Worm (Caenorhabditis elegans) whole organism, L2 larva: Measurements from ENCODE around the gene unc-58.

Experiments
- R02D3.7 ChIP-seq: fragments of 150-350 bp; optimal IDR thresholded peaks from 2 replicates; lab custom pipeline; 2014; ENCODE audit warnings: missing biosample characterization, missing genetic modification characterization
- dmd-4 ChIP-seq: sonication (generic microtip); optimal IDR thresholded peaks from 2 replicates; lab custom pipeline; 2017; ENCODE audit warnings: missing biosample characterization, missing genetic modification characterization
- egl-27 ChIP-seq: sonication (generic microtip); optimal IDR thresholded peaks from 3 replicates; lab custom pipeline; 2017; ENCODE audit warnings: missing biosample characterization, missing genetic modification reagents, missing genetic modification characterization
- elt-3 ChIP-seq: sonication (generic microtip); optimal IDR thresholded peaks from 2 replicates; lab custom pipeline; 2017; ENCODE audit warnings: missing biosample characterization, missing genetic modification characterization
- fos-1 ChIP-seq: fragments of 150-350 bp; optimal IDR thresholded peaks from 2 replicates; lab custom pipeline; 2014; ENCODE audit warnings: missing biosample characterization, missing genetic modification characterization
- nhr-23 ChIP-seq: fragments of 150-350 bp; optimal IDR thresholded peaks from 2 replicates; lab custom pipeline; 2014; ENCODE audit warnings: missing biosample characterization, missing genetic modification reagents, missing genetic modification characterization
- nhr-237 ChIP-seq: fragments of 150-350 bp; optimal IDR thresholded peaks from 2 replicates; lab custom pipeline; 2014; ENCODE audit warnings: missing biosample characterization, missing genetic modification characterization
- nhr-25 ChIP-seq: fragments of 150-350 bp; sonication (generic microtip); optimal IDR thresholded peaks from 3 replicates; lab custom pipeline; 2014; ENCODE audit warnings: missing biosample characterization, missing genetic modification characterization
- sem-4 ChIP-seq: fragments of 150-350 bp; optimal IDR thresholded peaks from 2 replicates; lab custom pipeline; 2014; ENCODE audit warnings: missing biosample characterization, missing genetic modification reagents, missing genetic modification characterization
- skn-1 ChIP-seq: sonication (generic microtip); optimal IDR thresholded peaks from 2 replicates; lab custom pipeline; 2017; ENCODE audit warnings: missing biosample characterization, missing genetic modification characterization
- snpc-4 ChIP-seq: fragments of 150-350 bp; optimal IDR thresholded peaks from 2 replicates; lab custom pipeline; 2014; ENCODE audit warnings: missing biosample characterization, missing genetic modification characterization
- zag-1 ChIP-seq: fragments of 150-350 bp; optimal IDR thresholded peaks from 2 replicates; lab custom pipeline; 2014; ENCODE audit warnings: missing biosample characterization, missing genetic modification characterization

ce11 chrX:10076334-10076733 lies 56.6 kb downstream of the unc-58 start:
- TF ChIP-seq nhr-237 (no peak), skn-1 (tag; lab: Kevin White, UChicago) (no peak), sem-4 (tag; lab: Kevin White, UChicago) (no peak), snpc-4 (tag; lab: Kevin White, UChicago) (no peak), elt-3 (tag; lab: Kevin White, UChicago) (no peak), dmd-4 (tag; lab: Kevin White, UChicago) (no peak), nhr-25 (no peak), fos-1 (tag; lab: Kevin White, UChicago) (no peak), zag-1 (no peak), egl-27 (tag; lab: Kevin White, UChicago) (no peak), R02D3.7 (tag; lab: Kevin White, UChicago) (no peak), nhr-23 (tag; lab: Kevin White, UChicago) (no peak)
